Worm (Caenorhabditis elegans) whole organism, mixed stage, embryonic: ENCODE data around the gene T26E4.9.

Source experiments
- M03D4.4 ChIP-seq: sonication (generic microtip); optimal IDR thresholded peaks from 2 replicates; lab custom pipeline; 2017; ENCODE audit warnings: mild to moderate bottlenecking, missing genetic modification characterization, missing compliant biosample characterization
- bed-3 ChIP-seq: fragments of 200-800 bp; sonication (Bioruptor generic); optimal IDR thresholded peaks from 3 replicates; lab custom pipeline; 2018; ENCODE audit warnings: mild to moderate bottlenecking, missing genetic modification characterization, moderate library complexity, missing compliant biosample characterization
- blmp-1 ChIP-seq: fragments of 150-350 bp; optimal IDR thresholded peaks from 2 replicates; lab custom pipeline; 2014; ENCODE audit warnings: missing biosample characterization, missing genetic modification characterization
- ceh-39 ChIP-seq: fragments of 150-350 bp; optimal IDR thresholded peaks from 2 replicates; lab custom pipeline; 2014; ENCODE audit warnings: missing biosample characterization, missing genetic modification characterization
- ceh-43 ChIP-seq: fragments of 200-800 bp; sonication (Bioruptor generic); optimal IDR thresholded peaks from 2 replicates; lab custom pipeline; 2018; ENCODE audit warnings: mild to moderate bottlenecking, missing genetic modification characterization, moderate library complexity, missing compliant biosample characterization
- ceh-83 ChIP-seq: fragments of 200-800 bp; sonication (Bioruptor generic); optimal IDR thresholded peaks from 2 replicates; lab custom pipeline; 2018; ENCODE audit warnings: mild to moderate bottlenecking, missing genetic modification characterization, missing compliant biosample characterization
- ces-1 ChIP-seq: fragments of 150-350 bp; optimal IDR thresholded peaks from 2 replicates; lab custom pipeline; 2014; ENCODE audit warnings: missing biosample characterization, missing genetic modification reagents, missing genetic modification characterization
- cnd-1 ChIP-seq: fragments of 200-800 bp; sonication (Bioruptor generic); optimal IDR thresholded peaks from 2 replicates; lab custom pipeline; 2018; ENCODE audit warnings: mild to moderate bottlenecking, missing genetic modification characterization, missing compliant biosample characterization
- drap-1 ChIP-seq: fragments of 200-800 bp; sonication (Bioruptor generic); optimal IDR thresholded peaks from 3 replicates; lab custom pipeline; 2018; ENCODE audit warnings: mild to moderate bottlenecking, missing genetic modification characterization, missing compliant biosample characterization
- elt-1 ChIP-seq: sonication (generic microtip); optimal IDR thresholded peaks from 2 replicates; lab custom pipeline; 2017; ENCODE audit warnings: missing genetic modification characterization, mild to moderate bottlenecking, missing compliant biosample characterization, antibody characterized with exemption, moderate library complexity, borderline replicate concordance; ENCODE audit not compliant: insufficient read depth
- elt-3 ChIP-seq: fragments of 150-350 bp; optimal IDR thresholded peaks from 2 replicates; lab custom pipeline; 2014; ENCODE audit warnings: missing biosample characterization, missing genetic modification characterization
- flh-1 ChIP-seq: fragments of 200-800 bp; sonication (Bioruptor generic); optimal IDR thresholded peaks from 2 replicates; lab custom pipeline; 2018; ENCODE audit warnings: mild to moderate bottlenecking, missing genetic modification characterization, moderate library complexity, missing compliant biosample characterization
- ham-2 ChIP-seq: fragments of 200-800 bp; sonication (Bioruptor generic); optimal IDR thresholded peaks from 2 replicates; lab custom pipeline; 2018; ENCODE audit warnings: mild to moderate bottlenecking, missing genetic modification characterization, missing compliant biosample characterization
- hlh-1 ChIP-seq: fragments of 150-350 bp; optimal IDR thresholded peaks from 2 replicates; lab custom pipeline; 2014; ENCODE audit warnings: missing biosample characterization, missing genetic modification reagents, missing genetic modification characterization
- lin-13 ChIP-seq: fragments of 150-350 bp; optimal IDR thresholded peaks from 2 replicates; lab custom pipeline; 2014; ENCODE audit warnings: missing biosample characterization, missing genetic modification characterization
- lin-32 ChIP-seq: fragments of 200-800 bp; sonication (Bioruptor generic); optimal IDR thresholded peaks from 2 replicates; lab custom pipeline; 2018; ENCODE audit warnings: mild to moderate bottlenecking, missing genetic modification characterization, missing compliant biosample characterization
- lsy-2 ChIP-seq: fragments of 150-350 bp; optimal IDR thresholded peaks from 2 replicates; lab custom pipeline; 2014; ENCODE audit warnings: missing biosample characterization, missing genetic modification characterization
- mab-5 ChIP-seq: fragments of 150-350 bp; optimal IDR thresholded peaks from 2 replicates; lab custom pipeline; 2014; ENCODE audit warnings: missing biosample characterization, missing genetic modification characterization
- mep-1 ChIP-seq: fragments of 150-350 bp; optimal IDR thresholded peaks from 2 replicates; lab custom pipeline; 2017; ENCODE audit warnings: missing biosample characterization, missing genetic modification reagents, missing genetic modification characterization, inconsistent platforms
- mls-2 ChIP-seq: sonication (generic microtip); optimal IDR thresholded peaks from 2 replicates; lab custom pipeline; 2016; ENCODE audit warnings: mild to moderate bottlenecking, missing genetic modification characterization, moderate library complexity, missing compliant biosample characterization
- nhr-12 ChIP-seq: fragments of 150-350 bp; optimal IDR thresholded peaks from 2 replicates; lab custom pipeline; 2014; ENCODE audit warnings: missing biosample characterization, missing genetic modification characterization
- nhr-2 ChIP-seq: fragments of 150-350 bp; optimal IDR thresholded peaks from 2 replicates; lab custom pipeline; 2014; ENCODE audit warnings: missing biosample characterization, missing genetic modification characterization
- nhr-237 ChIP-seq: fragments of 150-350 bp; optimal IDR thresholded peaks from 2 replicates; lab custom pipeline; 2014; ENCODE audit warnings: missing biosample characterization, missing genetic modification characterization
- nhr-28 ChIP-seq: fragments of 150-350 bp; optimal IDR thresholded peaks from 2 replicates; lab custom pipeline; 2014; ENCODE audit warnings: missing biosample characterization, missing genetic modification characterization
- pha-4 ChIP-seq: fragments of 150-350 bp; optimal IDR thresholded peaks from 2 replicates; lab custom pipeline; 2018; ENCODE audit warnings: missing biosample characterization, missing genetic modification reagents, missing genetic modification characterization
- sem-2 ChIP-seq: fragments of 200-800 bp; sonication (Bioruptor generic); optimal IDR thresholded peaks from 2 replicates; lab custom pipeline; 2018; ENCODE audit warnings: mild to moderate bottlenecking, missing genetic modification characterization, missing compliant biosample characterization
- snpc-4 ChIP-seq: fragments of 150-350 bp; optimal IDR thresholded peaks from 2 replicates; lab custom pipeline; 2014; ENCODE audit warnings: missing biosample characterization, missing genetic modification characterization
- sptf-1 ChIP-seq: sonication (generic microtip); optimal IDR thresholded peaks from 2 replicates; lab custom pipeline; 2017; ENCODE audit warnings: mild to moderate bottlenecking, missing genetic modification characterization, moderate library complexity, missing compliant biosample characterization
- tbx-8 ChIP-seq: fragments of 200-800 bp; sonication (Bioruptor generic); optimal IDR thresholded peaks from 2 replicates; lab custom pipeline; 2018; ENCODE audit warnings: mild to moderate bottlenecking, missing genetic modification characterization, moderate library complexity, missing compliant biosample characterization
- unc-120 ChIP-seq: sonication (generic microtip); optimal IDR thresholded peaks from 2 replicates; lab custom pipeline; 2017; ENCODE audit warnings: missing genetic modification characterization, missing compliant biosample characterization; ENCODE audit not compliant: poor library complexity, severe bottlenecking
- unc-39 ChIP-seq: fragments of 150-350 bp; optimal IDR thresholded peaks from 2 replicates; lab custom pipeline; 2014; ENCODE audit warnings: missing biosample characterization, missing genetic modification characterization
- unc-62 ChIP-seq: fragments of 150-350 bp; optimal IDR thresholded peaks from 2 replicates; lab custom pipeline; 2014; ENCODE audit warnings: missing biosample characterization, missing genetic modification reagents, missing genetic modification characterization
- zip-8 ChIP-seq: fragments of 150-350 bp; optimal IDR thresholded peaks from 2 replicates; lab custom pipeline; 2014; ENCODE audit warnings: missing biosample characterization, missing genetic modification characterization
- ztf-11 ChIP-seq: fragments of 150-350 bp; optimal IDR thresholded peaks from 2 replicates; lab custom pipeline; 2014; ENCODE audit warnings: missing biosample characterization, missing genetic modification characterization

The T26E4.9 gene

DNA sequence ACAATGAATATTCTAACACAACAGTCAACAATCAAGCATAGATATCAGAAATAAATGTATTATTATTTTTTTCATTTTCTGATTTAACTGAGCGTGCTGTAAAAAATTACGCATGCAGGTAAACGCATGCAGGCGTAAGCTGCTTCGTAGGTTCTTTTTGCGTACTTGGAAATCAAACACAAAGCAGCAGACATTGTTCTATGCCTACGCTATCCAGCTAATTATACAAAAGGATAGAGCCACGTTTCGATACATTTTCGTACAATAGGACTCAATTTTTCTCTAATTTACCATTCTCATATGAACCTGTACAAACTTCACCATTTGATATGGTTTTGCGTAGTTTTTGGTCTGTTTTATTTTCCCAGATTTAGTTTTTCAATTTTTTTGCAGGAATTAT lies 20.0 kb downstream of the T26E4.9 start, which contains the start of gene T26E4.3:
TSS of gene T26E4.3 (plus strand) at position 301 of the 400 bp plus-strand sequence.
- TF ChIP-seq unc-62 (GFP tag; lab: Kevin White, UChicago) = no peak
- TF ChIP-seq nhr-12 = no peak
- no peak for TF ChIP-seq ceh-39 (tag; lab: Kevin White, UChicago)
- no peak for TF ChIP-seq elt-3

DNA sequence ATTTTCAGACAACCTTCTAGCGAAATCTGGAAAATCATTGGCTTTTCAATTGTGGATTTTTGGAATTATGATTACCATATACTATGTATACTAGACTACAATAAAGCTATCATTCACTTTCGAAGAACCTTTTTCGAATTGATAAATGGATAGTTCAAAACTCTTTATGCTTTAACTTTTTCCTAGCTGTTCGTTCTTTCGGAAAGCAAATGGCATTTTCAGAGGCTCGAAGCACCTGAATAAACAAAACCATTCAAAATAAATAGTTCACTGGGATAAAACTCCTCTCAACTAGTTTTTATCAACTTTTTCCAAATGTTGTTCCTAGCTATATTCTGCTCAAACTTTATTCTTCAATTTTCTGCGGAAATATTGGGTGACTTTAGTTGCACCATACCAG lies 21.4 kb downstream of the T26E4.9 start, which contains the start of gene T26E4.2:
TSS of gene T26E4.2 (plus strand) at position 301 of the 400 bp plus-strand sequence.
- no peak for TF ChIP-seq nhr-2 (tag; lab: Kevin White, UChicago)
- TF ChIP-seq mab-5 (tag; lab: Kevin White, UChicago) = no peak
- TF ChIP-seq ceh-39 (tag; lab: Kevin White, UChicago) = no peak
- TF ChIP-seq sptf-1 (tag; lab: Kevin White, UChicago) = no peak
- TF ChIP-seq lsy-2 (tag; lab: Kevin White, UChicago) = no peak

DNA sequence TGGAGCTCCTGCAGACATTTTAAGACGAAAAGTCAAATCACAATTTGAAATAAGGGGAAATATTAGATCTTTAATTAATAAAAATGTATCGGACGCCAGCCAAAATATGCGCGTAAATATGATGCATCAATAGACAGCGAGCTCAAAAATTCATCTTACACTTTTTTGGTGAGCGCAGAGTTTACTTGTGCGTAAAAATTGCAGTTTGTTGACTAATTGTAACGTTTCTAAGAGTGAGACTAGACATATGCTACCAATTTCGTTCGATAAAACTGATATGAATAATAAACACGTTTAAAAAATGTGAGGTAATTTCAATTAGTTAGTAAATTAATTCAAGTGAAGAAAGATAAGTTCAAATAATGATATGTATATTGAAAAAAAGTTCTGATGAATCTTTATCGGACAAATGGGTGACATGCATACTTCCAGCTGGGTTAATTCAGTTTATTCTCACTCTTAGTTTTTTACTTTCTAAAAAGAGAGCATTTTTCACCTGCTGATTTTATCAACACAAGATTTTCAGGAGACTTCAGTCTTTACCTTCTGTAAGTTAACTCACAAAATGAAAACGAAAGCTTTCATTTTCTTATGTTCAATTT lies 23.3 kb downstream of the T26E4.9 start, which contains the start of the genes nhr-285 and irld-52:
TSS of gene nhr-285 (minus strand) at position 101 of the 602 bp plus-strand sequence.
TSS of gene irld-52 (plus strand) at position 552 of the 602 bp plus-strand sequence.
- no peak for TF ChIP-seq M03D4.4
- TF ChIP-seq unc-39 (tag; lab: Kevin White, UChicago) = no peak
- TF ChIP-seq sptf-1 (tag; lab: Kevin White, UChicago) = no peak
- TF ChIP-seq pha-4 (tag; lab: Kevin White, UChicago) = no peak
- no peak for TF ChIP-seq unc-62 (GFP tag; lab: Kevin White, UChicago)
- TF ChIP-seq nhr-28 = no peak
- TF ChIP-seq ceh-39 (tag; lab: Kevin White, UChicago) = no peak
- TF ChIP-seq blmp-1 (tag; lab: Kevin White, UChicago) = no peak
- no peak for TF ChIP-seq snpc-4 (tag; lab: Kevin White, UChicago)
- no peak for TF ChIP-seq mab-5 (tag; lab: Kevin White, UChicago)
- TF ChIP-seq ham-2 (GFP tag; lab: Kevin White, UChicago) = no peak
- TF ChIP-seq lsy-2 (tag; lab: Kevin White, UChicago) = no peak
- no peak for TF ChIP-seq unc-120 (tag; lab: Kevin White, UChicago)
- no peak for TF ChIP-seq elt-3
- no peak for TF ChIP-seq nhr-2 (tag; lab: Kevin White, UChicago)

DNA sequence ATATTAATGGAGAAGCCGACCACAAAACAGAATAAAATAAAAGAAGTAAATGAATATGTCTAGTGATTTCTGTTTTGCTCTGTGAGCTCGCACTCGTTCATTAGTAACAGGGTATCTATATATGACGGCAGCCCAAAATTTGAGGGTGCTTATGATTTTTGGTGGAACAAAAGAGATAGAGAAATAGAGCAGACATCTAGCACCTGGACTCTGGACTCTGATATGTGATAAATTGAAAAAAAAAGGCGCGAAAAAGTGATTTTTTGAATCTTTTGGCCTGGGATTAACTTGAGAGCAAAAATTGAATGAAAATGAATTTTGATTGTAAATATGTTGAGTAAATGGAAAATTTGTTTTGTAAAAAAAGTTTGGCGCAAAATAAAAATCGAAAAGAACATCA lies 25.9 kb downstream of the T26E4.9 start, which contains the start of gene nhr-283:
TSS of gene nhr-283 (minus strand) at position 101 of the 400 bp plus-strand sequence.
- no peak for TF ChIP-seq ztf-11 (tag; lab: Kevin White, UChicago)
- no peak for TF ChIP-seq tbx-8 (GFP tag; lab: Kevin White, UChicago)
- TF ChIP-seq pha-4 (tag; lab: Kevin White, UChicago) = no peak
- TF ChIP-seq mep-1 (tag; lab: Kevin White, UChicago) = no peak
- no peak for TF ChIP-seq drap-1
- TF ChIP-seq snpc-4 (tag; lab: Kevin White, UChicago) = no peak
- no peak for TF ChIP-seq nhr-237 (tag; lab: Kevin White, UChicago)
- TF ChIP-seq sem-2 (GFP tag; lab: Kevin White, UChicago) = no peak
- TF ChIP-seq ces-1 (GFP tag; lab: Kevin White, UChicago) = no peak
- TF ChIP-seq flh-1 (GFP tag; lab: Kevin White, UChicago) = no peak
- TF ChIP-seq ceh-83 (GFP tag; lab: Kevin White, UChicago) = no peak
- TF ChIP-seq lsy-2 (tag; lab: Kevin White, UChicago) = no peak
- TF ChIP-seq mls-2 = no peak
- no peak for TF ChIP-seq nhr-12
- no peak for TF ChIP-seq bed-3
- TF ChIP-seq blmp-1 (tag; lab: Kevin White, UChicago) = no peak
- no peak for TF ChIP-seq sptf-1 (tag; lab: Kevin White, UChicago)
- TF ChIP-seq unc-62 (GFP tag; lab: Kevin White, UChicago) = no peak
- no peak for TF ChIP-seq M03D4.4
- TF ChIP-seq zip-8 (tag; lab: Kevin White, UChicago) = no peak

DNA sequence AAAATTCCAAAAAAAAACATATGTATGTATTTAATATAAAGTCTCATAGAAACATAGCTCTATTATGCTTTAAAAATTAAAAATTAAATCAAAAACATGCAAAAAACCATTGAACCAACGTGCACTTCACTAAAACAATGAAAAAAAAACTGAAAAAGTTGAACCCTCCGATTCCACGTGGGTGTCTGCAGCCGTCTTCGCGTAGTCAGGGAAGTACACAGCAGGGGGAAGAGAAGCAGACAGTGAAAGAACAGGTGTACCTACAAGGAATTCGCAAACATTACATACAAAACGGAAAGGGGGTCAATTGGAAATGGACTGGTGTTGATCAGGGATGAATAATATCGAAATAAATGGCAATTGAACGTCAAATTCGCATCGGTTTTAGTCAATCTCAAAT lies 28.6 kb downstream of the T26E4.9 start:
- TF ChIP-seq sem-2 (GFP tag; lab: Kevin White, UChicago) (no peak), snpc-4 (tag; lab: Kevin White, UChicago) (no peak), nhr-28 (no peak), elt-1 (no peak), ceh-43 (no peak), cnd-1 (tag; lab: Kevin White, UChicago) (no peak), bed-3 (no peak), pha-4 (tag; lab: Kevin White, UChicago) (no peak), nhr-237 (tag; lab: Kevin White, UChicago) (no peak), lin-32 (no peak), unc-120 (tag; lab: Kevin White, UChicago) (no peak), zip-8 (tag; lab: Kevin White, UChicago) (no peak), lin-13 (tag; lab: Kevin White, UChicago) (no peak), mab-5 (tag; lab: Kevin White, UChicago) (no peak), sptf-1 (tag; lab: Kevin White, UChicago) (no peak), flh-1 (GFP tag; lab: Kevin White, UChicago) (no peak), mls-2 (no peak), mep-1 (tag; lab: Kevin White, UChicago) (no peak), hlh-1 (tag; lab: Kevin White, UChicago) (no peak)
